Worm (Caenorhabditis elegans) whole organism, L4 larva: ENCODE measurements around the gene Y43F8B.17.

Source experiments
- F26F4.8 ChIP-seq: fragments of 200-800 bp; sonication (Bioruptor generic); conservative IDR thresholded peaks from 2 replicates; pipeline ENCODE4 v1.3.6; 2022; ENCODE audit warnings: missing genetic modification characterization, missing compliant biosample characterization
- F37D6.2 ChIP-seq: sonication (generic microtip); optimal IDR thresholded peaks from 2 replicates; lab custom pipeline; 2016; ENCODE audit warnings: mild to moderate bottlenecking, missing genetic modification characterization, missing compliant biosample characterization
- F44E2.7 ChIP-seq: fragments of 200-800 bp; sonication (Bioruptor generic); IDR thresholded peaks from 2 replicates; pipeline ENCODE4 v2.1.2; 2022; ENCODE audit warnings: missing genetic modification characterization, missing compliant biosample characterization
- F49E8.2 ChIP-seq: sonication (generic microtip); optimal IDR thresholded peaks from 2 replicates; lab custom pipeline; 2016; ENCODE audit warnings: missing compliant biosample characterization, mild to moderate bottlenecking, missing genetic modification characterization, borderline replicate concordance
- T20F7.1 ChIP-seq: fragments of 200-800 bp; sonication (Bioruptor generic); optimal IDR thresholded peaks from 2 replicates; lab custom pipeline; 2018; ENCODE audit warnings: mild to moderate bottlenecking, missing genetic modification characterization, missing compliant biosample characterization
- T26A8.4 ChIP-seq: fragments of 200-800 bp; sonication (Bioruptor generic); IDR thresholded peaks from 2 replicates; pipeline ENCODE4 v1.3.6; 2022; ENCODE audit warnings: missing genetic modification characterization, missing compliant biosample characterization
- Y5F2A.4 ChIP-seq: fragments of 200-800 bp; sonication (Bioruptor generic); optimal IDR thresholded peaks from 2 replicates; lab custom pipeline; 2018; ENCODE audit warnings: mild to moderate bottlenecking, missing genetic modification characterization, missing compliant biosample characterization
- ZK337.2 ChIP-seq: fragments of 200-800 bp; sonication (Bioruptor generic); IDR thresholded peaks from 2 replicates; pipeline ENCODE4 v1.3.6; 2022; ENCODE audit warnings: missing genetic modification reagents, missing genetic modification characterization, missing compliant biosample characterization
- ceh-20 ChIP-seq: fragments of 200-800 bp; sonication (Bioruptor generic); IDR thresholded peaks from 2 replicates; pipeline ENCODE4 v1.3.6; 2022; ENCODE audit warnings: missing genetic modification reagents, missing genetic modification characterization, missing compliant biosample characterization
- ceh-28 ChIP-seq: fragments of 150-350 bp; optimal IDR thresholded peaks from 2 replicates; lab custom pipeline; 2014; ENCODE audit warnings: missing biosample characterization, missing genetic modification reagents, missing genetic modification characterization
- ceh-62 ChIP-seq: sonication (generic microtip); optimal IDR thresholded peaks from 2 replicates; lab custom pipeline; 2017; ENCODE audit warnings: missing biosample characterization, missing genetic modification characterization
- cey-2 ChIP-seq: sonication (generic microtip); optimal IDR thresholded peaks from 3 replicates; lab custom pipeline; 2017; ENCODE audit warnings: missing genetic modification characterization, mild to moderate bottlenecking, missing compliant biosample characterization, antibody characterized with exemption, borderline replicate concordance; ENCODE audit not compliant: insufficient read depth
- ctbp-1 ChIP-seq: fragments of 200-800 bp; sonication (Bioruptor generic); IDR thresholded peaks from 2 replicates; pipeline ENCODE4 v1.3.6; 2022; ENCODE audit warnings: missing genetic modification reagents, missing genetic modification characterization, missing compliant biosample characterization
- daf-12 ChIP-seq: fragments of 150-350 bp; optimal IDR thresholded peaks from 2 replicates; lab custom pipeline; 2014; ENCODE audit warnings: missing biosample characterization, missing genetic modification reagents, missing genetic modification characterization
- daf-8 ChIP-seq: fragments of 200-800 bp; sonication (Bioruptor generic); IDR thresholded peaks from 2 replicates; pipeline ENCODE4 v1.3.6; 2022; ENCODE audit warnings: missing genetic modification characterization, missing compliant biosample characterization
- dmd-6 ChIP-seq: fragments of 200-800 bp; sonication (Bioruptor generic); IDR thresholded peaks from 2 replicates; pipeline ENCODE4 v1.3.6; 2022; ENCODE audit warnings: missing genetic modification reagents, missing genetic modification characterization, missing compliant biosample characterization
- dve-1 ChIP-seq: sonication (generic microtip); optimal IDR thresholded peaks from 2 replicates; lab custom pipeline; 2017; ENCODE audit warnings: antibody characterized with exemption, mild to moderate bottlenecking, missing genetic modification characterization, missing compliant biosample characterization; ENCODE audit not compliant: insufficient read depth
- gei-8 ChIP-seq: fragments of 200-800 bp; sonication (Bioruptor generic); optimal IDR thresholded peaks from 2 replicates; lab custom pipeline; 2018; ENCODE audit warnings: mild to moderate bottlenecking, missing genetic modification characterization, missing compliant biosample characterization
- hif-1 ChIP-seq, 2 experiments: sonication (generic microtip); optimal IDR thresholded peaks; 2 replicates each; lab custom pipeline; 2016 to 2017; ENCODE audit warnings: missing compliant biosample characterization in 2 of 2, missing genetic modification characterization in 2 of 2, missing genetic modification reagents in 2 of 2, missing genotype in 2 of 2, mild to moderate bottlenecking in 1 of 2
- hlh-30 ChIP-seq: sonication (generic microtip); optimal IDR thresholded peaks from 2 replicates; lab custom pipeline; 2017; ENCODE audit warnings: antibody characterized with exemption, mild to moderate bottlenecking, missing genetic modification characterization, missing compliant biosample characterization; ENCODE audit not compliant: insufficient read depth
- hmg-1.1 ChIP-seq: fragments of 200-800 bp; sonication (Bioruptor generic); IDR thresholded peaks from 2 replicates; pipeline ENCODE4 v1.3.6; 2022; ENCODE audit warnings: missing genetic modification reagents, missing genetic modification characterization, missing compliant biosample characterization
- lin-1 ChIP-seq: fragments of 200-800 bp; sonication (Bioruptor generic); IDR thresholded peaks from 2 replicates; pipeline ENCODE4 v1.3.6; 2022; ENCODE audit warnings: missing genetic modification reagents, missing genetic modification characterization, missing compliant biosample characterization
- madf-5 ChIP-seq, 2 experiments: fragments of 200-800 bp; sonication (Bioruptor generic); IDR thresholded peaks; 2 replicates each; pipeline ENCODE4 v1.3.6; 2022; ENCODE audit warnings: missing compliant biosample characterization in 2 of 2, missing genetic modification characterization in 2 of 2
- madf-9 ChIP-seq: fragments of 200-800 bp; sonication (Bioruptor generic); conservative IDR thresholded peaks from 2 replicates; pipeline ENCODE4 v1.3.6; 2022; ENCODE audit warnings: missing genetic modification reagents, missing genetic modification characterization, missing compliant biosample characterization
- mdl-1 ChIP-seq, 2 experiments: fragments of 150-350 bp in 1 of 2; sonication (generic microtip) in 1 of 2; optimal IDR thresholded peaks; 2 replicates each; lab custom pipeline; 2014 to 2017; ENCODE audit warnings: missing biosample characterization in 2 of 2, missing genetic modification characterization in 2 of 2
- mdt-29 ChIP-seq: fragments of 200-800 bp; sonication (Bioruptor generic); IDR thresholded peaks from 2 replicates; pipeline ENCODE4 v1.3.6; 2022; ENCODE audit warnings: missing genetic modification reagents, missing genetic modification characterization, missing compliant biosample characterization
- mep-1 ChIP-seq: fragments of 150-350 bp; sonication (generic microtip); optimal IDR thresholded peaks from 3 replicates; lab custom pipeline; 2014; ENCODE audit warnings: missing biosample characterization, missing genetic modification characterization
- mes-2 ChIP-seq: sonication (generic microtip); optimal IDR thresholded peaks from 2 replicates; lab custom pipeline; 2016; ENCODE audit warnings: missing genotype, mild to moderate bottlenecking, missing genetic modification characterization, missing compliant biosample characterization; ENCODE audit not compliant: poor library complexity, severe bottlenecking
- nhr-237 ChIP-seq: sonication (generic microtip); optimal IDR thresholded peaks from 2 replicates; lab custom pipeline; 2017; ENCODE audit warnings: missing biosample characterization, missing genetic modification characterization
- nhr-25 ChIP-seq: sonication (generic microtip); optimal IDR thresholded peaks from 2 replicates; lab custom pipeline; 2017; ENCODE audit warnings: missing genetic modification characterization, mild to moderate bottlenecking, missing compliant biosample characterization, antibody characterized with exemption, moderate library complexity, borderline replicate concordance; ENCODE audit not compliant: insufficient read depth
- nhr-41 ChIP-seq: fragments of 200-800 bp; sonication (Bioruptor generic); IDR thresholded peaks from 2 replicates; pipeline ENCODE4 v1.3.6; 2022; ENCODE audit warnings: missing genetic modification reagents, missing genetic modification characterization, missing compliant biosample characterization
- nhr-48 ChIP-seq: sonication (generic microtip); optimal IDR thresholded peaks from 2 replicates; lab custom pipeline; 2016; ENCODE audit warnings: mild to moderate bottlenecking, missing genetic modification characterization, missing compliant biosample characterization
- nhr-77 ChIP-seq: fragments of 150-350 bp; optimal IDR thresholded peaks from 2 replicates; lab custom pipeline; 2014; ENCODE audit warnings: missing biosample characterization, missing genetic modification characterization
- pha-4 ChIP-seq, 2 experiments: fragments of 150-350 bp in 1 of 2; fragments of 200-800 bp in 1 of 2; sonication (Bioruptor generic) in 1 of 2; IDR thresholded peaks in 1 of 2; optimal IDR thresholded peaks in 1 of 2; 2 replicates each; pipeline versions ENCODE4 v1.3.6 to Lab custom; 2014 to 2022; ENCODE audit warnings: missing genetic modification characterization in 2 of 2, missing genetic modification reagents in 2 of 2, missing biosample characterization in 1 of 2, missing compliant biosample characterization in 1 of 2
- php-3 ChIP-seq: fragments of 200-800 bp; sonication (Bioruptor generic); IDR thresholded peaks from 2 replicates; pipeline ENCODE4 v1.3.6; 2022; ENCODE audit warnings: missing genetic modification reagents, missing genetic modification characterization, missing compliant biosample characterization
- pqm-1 ChIP-seq: sonication (generic microtip); optimal IDR thresholded peaks from 2 replicates; lab custom pipeline; 2017; ENCODE audit warnings: missing biosample characterization, missing genetic modification characterization
- sdz-12 ChIP-seq: fragments of 200-800 bp; sonication (Bioruptor generic); optimal IDR thresholded peaks from 2 replicates; lab custom pipeline; 2018; ENCODE audit warnings: mild to moderate bottlenecking, missing genetic modification characterization, missing compliant biosample characterization
- set-16 ChIP-seq: fragments of 200-800 bp; sonication (Bioruptor generic); IDR thresholded peaks from 2 replicates; pipeline ENCODE4 v1.3.6; 2022; ENCODE audit warnings: missing genetic modification reagents, missing genetic modification characterization, missing compliant biosample characterization
- unc-62 ChIP-seq, 3 experiments: fragments of 150-350 bp in 1 of 3; sonication (generic microtip); optimal IDR thresholded peaks in 2 of 3; peaks in 1 of 3; 1 replicate in 1 of 3; 2 replicates in 2 of 3; lab custom pipeline; 2014 to 2017; ENCODE audit warnings: missing biosample characterization in 3 of 3, missing genetic modification characterization in 3 of 3, missing genetic modification reagents in 3 of 3, missing genotype in 1 of 3
- zfp-2 ChIP-seq: sonication (generic microtip); optimal IDR thresholded peaks from 2 replicates; lab custom pipeline; 2016; ENCODE audit warnings: mild to moderate bottlenecking, missing genetic modification characterization, missing compliant biosample characterization
- zip-11 ChIP-seq: fragments of 200-800 bp; sonication (Bioruptor generic); IDR thresholded peaks from 2 replicates; pipeline ENCODE4 v1.3.6; 2022; ENCODE audit warnings: missing genetic modification characterization, missing compliant biosample characterization
- zip-2 ChIP-seq: fragments of 150-350 bp; optimal IDR thresholded peaks from 2 replicates; lab custom pipeline; 2014; ENCODE audit warnings: missing biosample characterization, missing genetic modification characterization

Y43F8B.17 gene

DNA sequence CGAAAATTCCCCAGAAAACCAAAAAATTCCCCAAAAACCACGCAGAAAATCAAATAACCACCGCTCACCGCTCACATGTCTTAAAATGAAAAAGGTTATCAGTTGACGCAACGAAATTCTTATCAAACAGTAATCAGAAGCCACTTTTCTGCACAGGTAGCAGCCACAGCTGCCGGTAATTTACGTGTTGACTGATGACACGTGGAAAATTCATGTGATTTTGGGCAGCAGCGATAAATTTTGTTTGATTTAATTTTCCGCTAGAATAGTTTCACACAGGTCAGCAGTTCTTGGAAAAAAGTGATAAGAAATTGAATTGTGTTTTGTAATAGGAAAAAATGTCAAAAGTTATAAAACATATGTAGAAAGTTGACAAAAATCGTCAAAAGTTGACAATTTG, 43.0 kb downstream of the Y43F8B.17 start (continued):
- TF ChIP-seq Y5F2A.4 (GFP tag; lab: Kevin White, UChicago): no peak
- peak; percentile 96 for TF ChIP-seq hlh-30 (tag; lab: Kevin White, UChicago)
- TF ChIP-seq mes-2 (tag; lab: Kevin White, UChicago): no peak
- TF ChIP-seq gei-8: peak; percentile 82
- peak; percentile 80 for TF ChIP-seq cey-2 (tag; lab: Kevin White, UChicago)
- no peak for TF ChIP-seq daf-8
- no peak for TF ChIP-seq madf-5 (GFP tag; IDR thresholded peaks at IDR 0.05; lab: Robert Waterston, UW)
- peak; percentile 88 for TF ChIP-seq lin-1 (GFP tag; lab: Robert Waterston, UW)
- TF ChIP-seq pqm-1 (tag; lab: Kevin White, UChicago): peak; percentile 97
- TF ChIP-seq mep-1 (tag; lab: Kevin White, UChicago): peak; percentile 49
- TF ChIP-seq T20F7.1 (GFP tag; lab: Kevin White, UChicago): peak; percentile 74
- no peak for TF ChIP-seq zfp-2 (tag; lab: Kevin White, UChicago)
- no peak for TF ChIP-seq set-16
- TF ChIP-seq nhr-237: no peak
- TF ChIP-seq madf-9 (GFP tag; lab: Robert Waterston, UW): no peak
- no peak for TF ChIP-seq zip-2 (tag; lab: Kevin White, UChicago)
- peak; percentile 75; the same call in 1 of the 2 replicates for TF ChIP-seq nhr-41 (GFP tag; lab: Robert Waterston, UW)
- peak; percentile 100 for TF ChIP-seq php-3
- TF ChIP-seq ceh-28 (tag; lab: Kevin White, UChicago): no peak
- peak; percentile 97 for TF ChIP-seq dve-1 (tag; lab: Kevin White, UChicago)
- no peak for TF ChIP-seq F44E2.7 (GFP tag; lab: Robert Waterston, UW)
- no peak for TF ChIP-seq F26F4.8 (GFP tag; lab: Robert Waterston, UW)
- peak; percentile 83 for TF ChIP-seq nhr-48 (tag; lab: Kevin White, UChicago)
- no peak for TF ChIP-seq F37D6.2 (tag; lab: Kevin White, UChicago)
- no peak for TF ChIP-seq daf-12 (tag; lab: Kevin White, UChicago)
- TF ChIP-seq nhr-25 (tag; lab: Kevin White, UChicago): no peak
- peak; percentile 66 for TF ChIP-seq pha-4 (GFP tag; IDR thresholded peaks at IDR 0.05; lab: Robert Waterston, UW)
- peak; percentile 6 for TF ChIP-seq pha-4 (tag; optimal IDR thresholded peaks at IDR 0.05; lab: Kevin White, UChicago)
- peak; percentile 100 for TF ChIP-seq dmd-6 (GFP tag; lab: Robert Waterston, UW)
- no peak for TF ChIP-seq F49E8.2
- no peak for TF ChIP-seq hmg-1.1
- peak in 1 of 2 experiments; percentile 79 for TF ChIP-seq unc-62 (GFP tag; optimal IDR thresholded peaks at IDR 0.05 in 1 of 2; lab: Kevin White, UChicago)
- no peak for TF ChIP-seq unc-62 (tag; optimal IDR thresholded peaks at IDR 0.05; lab: Kevin White, UChicago)
- TF ChIP-seq zip-11 (GFP tag; lab: Robert Waterston, UW): no peak
- peak; percentile 97 for TF ChIP-seq ceh-20
- TF ChIP-seq ctbp-1 (GFP tag; lab: Robert Waterston, UW): no peak
- peak; percentile 5 to 91 for TF ChIP-seq mdl-1 (tag; optimal IDR thresholded peaks at IDR 0.05; lab: Kevin White, UChicago)
- TF ChIP-seq sdz-12 (GFP tag; lab: Kevin White, UChicago): no peak
- TF ChIP-seq hif-1 (tag; optimal IDR thresholded peaks at IDR 0.05; lab: Kevin White, UChicago): peak in 1 of 2 experiments; percentile 17
- TF ChIP-seq mdt-29 (GFP tag; lab: Robert Waterston, UW): peak; percentile 59
- no peak for TF ChIP-seq ceh-62 (tag; lab: Kevin White, UChicago)
- no peak for TF ChIP-seq ZK337.2 (GFP tag; lab: Robert Waterston, UW)
- peak; percentile 16; the same call in 1 of the 2 replicates for TF ChIP-seq T26A8.4 (GFP tag; lab: Robert Waterston, UW)
- TF ChIP-seq nhr-77: peak; percentile 91
